Fruit fly (Drosophila melanogaster) ovary, adult (tissue): ENCODE measurements around the gene PGRP-LB.
A peak's percentile ranks its signal among the peaks of the same experiment; 100 is the strongest.

ENCODE experiments used
- CG17801 ChIP-seq: fragments of 200-800 bp; optimal IDR thresholded peaks from 2 replicates; lab custom pipeline; 2019; ENCODE audit warnings: missing biosample characterization, mild to moderate bottlenecking, missing genetic modification characterization, moderate library complexity; ENCODE audit not compliant: partially characterized antibody

PGRP-LB gene

dm6 chr3R:11435537-11436234 is 24.7 kb downstream of the PGRP-LB start, which contains the start of the genes Exd2 and CG5281:
Gene Exd2 (minus strand): TSS chr3R:11435703.
Gene CG5281 (plus strand): TSS chr3R:11435850.
- TF ChIP-seq CG17801 (GFP tag; lab: Kevin White, UChicago) = peak; percentile 21

- peak; percentile 4 for TF ChIP-seq CG17801 (GFP tag; lab: Kevin White, UChicago)
These were observed 28.9 kb downstream of the PGRP-LB start, which contains the start of the genes RpL24-like and CG5276 for dm6 chr3R:11431395-11431977. Gene RpL24-like (minus strand): TSS chr3R:11431582. Gene CG5276 (plus strand): TSS chr3R:11431738.

- TF ChIP-seq CG17801 (GFP tag; lab: Kevin White, UChicago) = no peak
These were observed 30.0 kb downstream of the PGRP-LB start for dm6 chr3R:11430307-11430706.

dm6 chr3R:11429814-11430213 is 30.5 kb downstream of the PGRP-LB start, which contains the start of gene Dtd:
Gene Dtd (plus strand): TSS chr3R:11430061.
- no peak for TF ChIP-seq CG17801 (GFP tag; lab: Kevin White, UChicago)

- peak; percentile 83 for TF ChIP-seq CG17801 (GFP tag; lab: Kevin White, UChicago)
These were observed 38.7 kb downstream of the PGRP-LB start, which contains the start of the genes ninaG and Sptz for dm6 chr3R:11421643-11422122. Gene ninaG (minus strand): TSS chr3R:11421693. Gene Sptz (plus strand): TSS chr3R:11422092.

dm6 chr3R:11418568-11418967 is 41.8 kb downstream of the PGRP-LB start, which contains the start of the genes bumpel and CG45676:
Gene bumpel (minus strand): TSS chr3R:11418668.
Gene CG45676 (plus strand): TSS chr3R:11418885.
- TF ChIP-seq CG17801 (GFP tag; lab: Kevin White, UChicago) = no peak

dm6 chr3R:11412371-11412770 is 48.0 kb downstream of the PGRP-LB start, which contains the start of gene Ipo9:
Gene Ipo9 (plus strand): TSS chr3R:11412522.
- TF ChIP-seq CG17801 (GFP tag; lab: Kevin White, UChicago) = no peak

dm6 chr3R:11409667-11410137 is 50.6 kb downstream of the PGRP-LB start, which contains the start of the genes mgr and Irbp:
Gene mgr (minus strand): TSS chr3R:11409875.
Gene Irbp (plus strand): TSS chr3R:11410047.
- peak; percentile 97 for TF ChIP-seq CG17801 (GFP tag; lab: Kevin White, UChicago)

dm6 chr3R:11407733-11408134 is 52.6 kb downstream of the PGRP-LB start, which contains the start of gene mRpL40:
Gene mRpL40 (plus strand): TSS chr3R:11407918.
- TF ChIP-seq CG17801 (GFP tag; lab: Kevin White, UChicago) = no peak

dm6 chr3R:11402894-11403293 is 57.5 kb downstream of the PGRP-LB start:
- no peak for TF ChIP-seq CG17801 (GFP tag; lab: Kevin White, UChicago)
